Worm (Caenorhabditis elegans) whole organism, L4 larva: Measurements from ENCODE around the gene fbxc-24.

Source experiments
- R02D3.7 ChIP-seq: fragments of 150-350 bp; sonication (generic microtip); optimal IDR thresholded peaks from 3 replicates; lab custom pipeline; 2014; ENCODE audit warnings: missing biosample characterization, missing genetic modification characterization
- ZK337.2 ChIP-seq: fragments of 200-800 bp; sonication (Bioruptor generic); IDR thresholded peaks from 2 replicates; pipeline ENCODE4 v1.3.6; 2022; ENCODE audit warnings: missing genetic modification reagents, missing genetic modification characterization, missing compliant biosample characterization
- ZK546.5 ChIP-seq, 2 experiments: sonication (generic microtip); optimal IDR thresholded peaks; 2 replicates each; lab custom pipeline; 2017; ENCODE audit warnings: missing biosample characterization in 2 of 2, missing genetic modification characterization in 2 of 2
- ces-1 ChIP-seq: fragments of 150-350 bp; sonication (generic microtip); optimal IDR thresholded peaks from 4 replicates; lab custom pipeline; 2014; ENCODE audit warnings: missing biosample characterization, missing genetic modification reagents, missing genetic modification characterization
- daf-12 ChIP-seq: fragments of 150-350 bp; optimal IDR thresholded peaks from 2 replicates; lab custom pipeline; 2014; ENCODE audit warnings: missing biosample characterization, missing genetic modification reagents, missing genetic modification characterization
- fkh-10 ChIP-seq: fragments of 150-350 bp; optimal IDR thresholded peaks from 2 replicates; lab custom pipeline; 2014; ENCODE audit warnings: missing biosample characterization, missing genetic modification reagents, missing genetic modification characterization
- jun-1 ChIP-seq: fragments of 150-350 bp; optimal IDR thresholded peaks from 2 replicates; lab custom pipeline; 2014; ENCODE audit warnings: missing biosample characterization, missing genetic modification reagents, missing genetic modification characterization
- pha-4 ChIP-seq, 2 experiments: fragments of 150-350 bp in 1 of 2; fragments of 200-800 bp in 1 of 2; sonication (Bioruptor generic) in 1 of 2; IDR thresholded peaks in 1 of 2; optimal IDR thresholded peaks in 1 of 2; 2 replicates each; pipeline versions ENCODE4 v1.3.6 to Lab custom; 2014 to 2022; ENCODE audit warnings: missing genetic modification characterization in 2 of 2, missing genetic modification reagents in 2 of 2, missing biosample characterization in 1 of 2, missing compliant biosample characterization in 1 of 2
- saeg-2 ChIP-seq: fragments of 200-800 bp; sonication (Bioruptor generic); IDR thresholded peaks from 2 replicates; pipeline ENCODE4 v1.3.6; 2022; ENCODE audit warnings: missing genetic modification reagents, missing genetic modification characterization, missing compliant biosample characterization
- skn-1 ChIP-seq: fragments of 150-350 bp; optimal IDR thresholded peaks from 2 replicates; lab custom pipeline; 2014; ENCODE audit warnings: missing biosample characterization, missing genetic modification characterization
- snpc-4 ChIP-seq: fragments of 150-350 bp; optimal IDR thresholded peaks from 2 replicates; lab custom pipeline; 2014; ENCODE audit warnings: missing biosample characterization, missing genetic modification characterization
- unc-62 ChIP-seq, 3 experiments: fragments of 150-350 bp in 1 of 3; sonication (generic microtip); optimal IDR thresholded peaks in 2 of 3; peaks in 1 of 3; 1 replicate in 1 of 3; 2 replicates in 2 of 3; lab custom pipeline; 2014 to 2017; ENCODE audit warnings: missing biosample characterization in 3 of 3, missing genetic modification characterization in 3 of 3, missing genetic modification reagents in 3 of 3, missing genotype in 1 of 3
- zag-1 ChIP-seq: fragments of 150-350 bp; optimal IDR thresholded peaks from 2 replicates; lab custom pipeline; 2014; ENCODE audit warnings: missing biosample characterization, missing genetic modification characterization
- ztf-11 ChIP-seq: fragments of 150-350 bp; optimal IDR thresholded peaks from 2 replicates; lab custom pipeline; 2014; ENCODE audit warnings: missing biosample characterization, missing genetic modification characterization

DNA sequence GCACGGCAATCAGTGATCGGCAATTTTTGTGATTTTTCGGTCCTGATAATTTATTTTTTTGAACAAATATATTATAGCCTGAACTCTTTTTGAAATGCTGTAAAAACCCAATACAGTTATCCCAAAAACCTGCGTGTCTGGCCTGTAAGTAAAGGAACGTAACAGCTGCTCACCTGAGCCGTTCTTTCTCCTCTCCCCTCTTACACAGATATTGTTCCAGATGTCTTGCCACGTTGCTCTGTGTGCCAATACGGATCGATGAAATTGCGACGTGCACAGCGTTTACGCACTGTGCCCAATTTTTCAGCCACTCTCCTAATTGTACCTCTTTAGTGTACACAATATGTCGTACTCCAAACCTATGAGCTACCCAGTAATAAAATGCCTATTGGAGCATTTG is 49.2 kb upstream of the fbxc-24 start, which contains the start of gene sdz-4:
- TF ChIP-seq fkh-10 (GFP tag; lab: Kevin White, UChicago) (no peak), jun-1 (tag; lab: Kevin White, UChicago) (no peak), saeg-2 (GFP tag; lab: Robert Waterston, UW) (no peak), ztf-11 (tag; lab: Kevin White, UChicago) (no peak), ZK546.5 (tag; optimal IDR thresholded peaks at IDR 0.05; lab: Kevin White, UChicago) (no peak), daf-12 (no peak), unc-62 (GFP tag; optimal IDR thresholded peaks at IDR 0.05 in 1 of 2; lab: Kevin White, UChicago) (no peak), unc-62 (tag; optimal IDR thresholded peaks at IDR 0.05; lab: Kevin White, UChicago) (no peak), pha-4 (GFP tag; IDR thresholded peaks at IDR 0.05; lab: Robert Waterston, UW) (no peak), pha-4 (tag; optimal IDR thresholded peaks at IDR 0.05; lab: Kevin White, UChicago) (no peak), zag-1 (tag; lab: Kevin White, UChicago) (no peak), R02D3.7 (tag; lab: Kevin White, UChicago) (no peak), snpc-4 (no peak), skn-1 (tag; lab: Kevin White, UChicago) (no peak), ces-1 (GFP tag; lab: Kevin White, UChicago) (no peak), ZK337.2 (GFP tag; lab: Robert Waterston, UW) (no peak)
